Worm (Caenorhabditis elegans) whole organism, L4/young adult: Measurements from ENCODE around the gene Y41D4B.24.

ENCODE experiments used
- W03F9.2 ChIP-seq: fragments of 150-350 bp; optimal IDR thresholded peaks from 2 replicates; lab custom pipeline; 2014; ENCODE audit warnings: missing biosample characterization, missing genetic modification characterization
- dao-5 ChIP-seq: sonication (generic microtip); optimal IDR thresholded peaks from 2 replicates; lab custom pipeline; 2016; ENCODE audit warnings: missing genotype, missing genetic modification characterization, moderate library complexity, missing compliant biosample characterization
- him-1 ChIP-seq: sonication (generic microtip); optimal IDR thresholded peaks from 2 replicates; lab custom pipeline; 2016; ENCODE audit warnings: missing genotype, missing genetic modification reagents, missing genetic modification characterization, missing compliant biosample characterization

Gene Y41D4B.24

ce11 chrIV:1707960-1708359, 26.0 kb upstream of the Y41D4B.24 start:
- no peak for TF ChIP-seq dao-5 (tag; lab: Kevin White, UChicago)
- TF ChIP-seq him-1 (tag; lab: Kevin White, UChicago): no peak
- no peak for TF ChIP-seq W03F9.2

ce11 chrIV:1706996-1707395, 25.0 kb upstream of the Y41D4B.24 start, which contains the start of gene K08D12.4:
K08D12.4 (plus strand) TSS chrIV:1707296.
- no peak for TF ChIP-seq dao-5 (tag; lab: Kevin White, UChicago)
- no peak for TF ChIP-seq him-1 (tag; lab: Kevin White, UChicago)
- TF ChIP-seq W03F9.2: no peak

ce11 chrIV:1699599-1699998, 17.6 kb upstream of the Y41D4B.24 start, which contains the start of gene bus-2:
bus-2 (plus strand) TSS chrIV:1699899.
- no peak for TF ChIP-seq W03F9.2
- no peak for TF ChIP-seq him-1 (tag; lab: Kevin White, UChicago)
- no peak for TF ChIP-seq dao-5 (tag; lab: Kevin White, UChicago)

- TF ChIP-seq him-1 (tag; lab: Kevin White, UChicago) (no peak), dao-5 (tag; lab: Kevin White, UChicago) (no peak), W03F9.2 (no peak)
Observed at ce11 chrIV:1691651-1692050, 9.7 kb upstream of the Y41D4B.24 start.

- TF ChIP-seq W03F9.2 (no peak), him-1 (tag; lab: Kevin White, UChicago) (no peak), dao-5 (tag; lab: Kevin White, UChicago) (no peak)
Observed at ce11 chrIV:1687151-1687550, 5.2 kb upstream of the Y41D4B.24 start.

ce11 chrIV:1679227-1679626, 2.7 kb downstream of the Y41D4B.24 start:
- TF ChIP-seq him-1 (tag; lab: Kevin White, UChicago) (no peak), W03F9.2 (no peak), dao-5 (tag; lab: Kevin White, UChicago) (no peak)

ce11 chrIV:1676926-1677325, 5.0 kb downstream of the Y41D4B.24 start:
- TF ChIP-seq W03F9.2 (no peak), him-1 (tag; lab: Kevin White, UChicago) (no peak), dao-5 (tag; lab: Kevin White, UChicago) (no peak)

ce11 chrIV:1672398-1672797, 9.6 kb downstream of the Y41D4B.24 start, which contains the start of gene Y41D4B.1:
Y41D4B.1 (plus strand) TSS chrIV:1672698.
- no peak for TF ChIP-seq W03F9.2
- no peak for TF ChIP-seq him-1 (tag; lab: Kevin White, UChicago)
- no peak for TF ChIP-seq dao-5 (tag; lab: Kevin White, UChicago)

ce11 chrIV:1662872-1663271, 19.1 kb downstream of the Y41D4B.24 start:
- TF ChIP-seq dao-5 (tag; lab: Kevin White, UChicago) (no peak), W03F9.2 (no peak), him-1 (tag; lab: Kevin White, UChicago) (no peak)

ce11 chrIV:1660735-1661134, 21.2 kb downstream of the Y41D4B.24 start:
- no peak for TF ChIP-seq dao-5 (tag; lab: Kevin White, UChicago)
- TF ChIP-seq him-1 (tag; lab: Kevin White, UChicago): no peak
- no peak for TF ChIP-seq W03F9.2

- TF ChIP-seq him-1 (tag; lab: Kevin White, UChicago): no peak
- TF ChIP-seq dao-5 (tag; lab: Kevin White, UChicago): no peak
- no peak for TF ChIP-seq W03F9.2
Observed at ce11 chrIV:1659978-1660377, 22.0 kb downstream of the Y41D4B.24 start, which contains the start of gene Y41D4B.4. Y41D4B.4 (plus strand) TSS chrIV:1660110.

- TF ChIP-seq dao-5 (tag; lab: Kevin White, UChicago) (no peak), W03F9.2 (peak; percentile 98), him-1 (tag; lab: Kevin White, UChicago) (peak; percentile 94)
Observed at ce11 chrIV:1659045-1659741, 22.8 kb downstream of the Y41D4B.24 start, which contains the start of gene rps-28. rps-28 (plus strand) TSS chrIV:1659691.

- TF ChIP-seq dao-5 (tag; lab: Kevin White, UChicago): no peak
- TF ChIP-seq W03F9.2: no peak
- TF ChIP-seq him-1 (tag; lab: Kevin White, UChicago): no peak
Observed at ce11 chrIV:1657069-1657468, 24.9 kb downstream of the Y41D4B.24 start.

ce11 chrIV:1655312-1655711, 26.7 kb downstream of the Y41D4B.24 start:
- TF ChIP-seq him-1 (tag; lab: Kevin White, UChicago): no peak
- TF ChIP-seq W03F9.2: no peak
- no peak for TF ChIP-seq dao-5 (tag; lab: Kevin White, UChicago)

ce11 chrIV:1649794-1650193, 32.2 kb downstream of the Y41D4B.24 start:
- TF ChIP-seq him-1 (tag; lab: Kevin White, UChicago) (no peak), dao-5 (tag; lab: Kevin White, UChicago) (no peak), W03F9.2 (no peak)
